Worm (Caenorhabditis elegans): ENCODE measurements around the gene stg-2.

stg-2 gene

ce11 chrX:8643817-8644216 lies at the start of gene stg-2:
Gene stg-2, minus strand, starts transcription at chrX:8643917.
- TF ChIP-seq snpc-4 (tag; optimal IDR thresholded peaks at IDR 0.05) (no peak), ceh-83 (GFP tag; optimal IDR thresholded peaks at IDR 0.05) (no peak), sem-2 (GFP tag; optimal IDR thresholded peaks at IDR 0.05) (no peak), unc-62 (GFP tag; optimal IDR thresholded peaks at IDR 0.05) (no peak), bed-3 (GFP tag; optimal IDR thresholded peaks at IDR 0.05) (no peak)

- no peak for TF ChIP-seq elt-3 (tag; optimal IDR thresholded peaks at IDR 0.05)
- no peak for TF ChIP-seq blmp-1 (tag; optimal IDR thresholded peaks at IDR 0.05)
- TF ChIP-seq snpc-4 (tag; optimal IDR thresholded peaks at IDR 0.05): no peak
- no peak for TF ChIP-seq zip-8 (tag; optimal IDR thresholded peaks at IDR 0.05)
These were observed 37.9 kb upstream of the stg-2 start, which contains the start of gene K09E2.1 for ce11 chrX:8681600-8681999. Gene K09E2.1, plus strand, starts transcription at chrX:8681900.

ce11 chrX:8677873-8678272 lies 34.2 kb upstream of the stg-2 start:
- TF ChIP-seq ceh-43 (GFP tag; optimal IDR thresholded peaks at IDR 0.05) (no peak), ztf-11 (tag; optimal IDR thresholded peaks at IDR 0.05) (no peak), bed-3 (GFP tag; optimal IDR thresholded peaks at IDR 0.05) (no peak), mls-2 (tag; optimal IDR thresholded peaks at IDR 0.05) (no peak)

ce11 chrX:8677320-8677719 lies 33.6 kb upstream of the stg-2 start:
- TF ChIP-seq zip-8 (tag; optimal IDR thresholded peaks at IDR 0.05) (no peak), lin-32 (GFP tag; optimal IDR thresholded peaks at IDR 0.05) (no peak), drap-1 (GFP tag; optimal IDR thresholded peaks at IDR 0.05) (no peak), lsy-2 (tag; optimal IDR thresholded peaks at IDR 0.05) (no peak)

ce11 chrX:8676088-8676779 lies 32.5 kb upstream of the stg-2 start:
- no peak for TF ChIP-seq cnd-1 (tag; optimal IDR thresholded peaks at IDR 0.05)
- TF ChIP-seq lin-32 (GFP tag; optimal IDR thresholded peaks at IDR 0.05): no peak
- no peak for TF ChIP-seq unc-39 (tag; optimal IDR thresholded peaks at IDR 0.05)
- no peak for TF ChIP-seq nhr-2 (tag; optimal IDR thresholded peaks at IDR 0.05)
- no peak for TF ChIP-seq nhr-237 (tag; optimal IDR thresholded peaks at IDR 0.05)
- TF ChIP-seq nhr-12 (tag; optimal IDR thresholded peaks at IDR 0.05): no peak

ce11 chrX:8675151-8675550 lies 31.4 kb upstream of the stg-2 start:
- TF ChIP-seq unc-120 (tag; optimal IDR thresholded peaks at IDR 0.05; ENCODE audit: poor library complexity, severe bottlenecking) (no peak), nhr-76 (tag; optimal IDR thresholded peaks at IDR 0.05) (no peak), lin-32 (GFP tag; optimal IDR thresholded peaks at IDR 0.05) (no peak), tbx-8 (GFP tag; optimal IDR thresholded peaks at IDR 0.05) (no peak), ceh-39 (tag; optimal IDR thresholded peaks at IDR 0.05) (no peak), unc-39 (tag; optimal IDR thresholded peaks at IDR 0.05) (no peak), sem-2 (GFP tag; optimal IDR thresholded peaks at IDR 0.05) (no peak), nhr-12 (tag; optimal IDR thresholded peaks at IDR 0.05) (no peak), M03D4.4 (tag; optimal IDR thresholded peaks at IDR 0.05) (no peak), ceh-43 (GFP tag; optimal IDR thresholded peaks at IDR 0.05) (no peak), mls-2 (tag; optimal IDR thresholded peaks at IDR 0.05) (no peak), elt-3 (tag; optimal IDR thresholded peaks at IDR 0.05) (no peak), blmp-1 (tag; optimal IDR thresholded peaks at IDR 0.05) (no peak), unc-62 (GFP tag; optimal IDR thresholded peaks at IDR 0.05) (no peak), nhr-2 (tag; optimal IDR thresholded peaks at IDR 0.05) (no peak), nhr-237 (tag; optimal IDR thresholded peaks at IDR 0.05) (no peak), lsy-2 (tag; optimal IDR thresholded peaks at IDR 0.05) (no peak), snpc-4 (tag; optimal IDR thresholded peaks at IDR 0.05) (no peak), flh-1 (GFP tag; optimal IDR thresholded peaks at IDR 0.05) (no peak), drap-1 (GFP tag; optimal IDR thresholded peaks at IDR 0.05) (no peak)

ce11 chrX:8674514-8674913 lies 30.8 kb upstream of the stg-2 start:
- TF ChIP-seq nhr-76 (tag; optimal IDR thresholded peaks at IDR 0.05) (no peak), blmp-1 (tag; optimal IDR thresholded peaks at IDR 0.05) (no peak), hlh-1 (tag; optimal IDR thresholded peaks at IDR 0.05) (no peak), zip-8 (tag; optimal IDR thresholded peaks at IDR 0.05) (no peak), ham-2 (GFP tag; optimal IDR thresholded peaks at IDR 0.05) (no peak), unc-39 (tag; optimal IDR thresholded peaks at IDR 0.05) (no peak), ces-1 (GFP tag; optimal IDR thresholded peaks at IDR 0.05) (no peak), nhr-2 (tag; optimal IDR thresholded peaks at IDR 0.05) (no peak), nhr-12 (tag; optimal IDR thresholded peaks at IDR 0.05) (no peak), tbx-8 (GFP tag; optimal IDR thresholded peaks at IDR 0.05) (no peak), sptf-1 (tag; optimal IDR thresholded peaks at IDR 0.05) (no peak), nhr-237 (tag; optimal IDR thresholded peaks at IDR 0.05) (no peak), ztf-11 (tag; optimal IDR thresholded peaks at IDR 0.05) (no peak), bed-3 (GFP tag; optimal IDR thresholded peaks at IDR 0.05) (no peak), drap-1 (GFP tag; optimal IDR thresholded peaks at IDR 0.05) (no peak), sem-2 (GFP tag; optimal IDR thresholded peaks at IDR 0.05) (no peak), ceh-83 (GFP tag; optimal IDR thresholded peaks at IDR 0.05) (no peak), lsy-2 (tag; optimal IDR thresholded peaks at IDR 0.05) (no peak), mab-5 (tag; optimal IDR thresholded peaks at IDR 0.05) (no peak)
